Fruit fly (Drosophila melanogaster): ENCODE results near the gene Msp300.
A peak's percentile ranks its signal among the peaks of the same experiment; 100 is the strongest.

Gene Msp300

dm6 chr2L:5096761-5097160 lies 3.9 kb upstream of the Msp300 start (continued):
- TF ChIP-seq Fer1 (GFP tag; optimal IDR thresholded peaks at IDR 0.05) (peak; percentile 86), bowl (GFP tag; IDR thresholded peaks at IDR 0.05) (no peak), ab (GFP tag; optimal IDR thresholded peaks at IDR 0.05) (no peak), slou (GFP tag; optimal IDR thresholded peaks at IDR 0.05) (no peak), CG33557 (GFP tag; optimal IDR thresholded peaks at IDR 0.05) (no peak), CkIIα-i1 (GFP tag; IDR thresholded peaks at IDR 0.05) (no peak), mam (GFP tag; optimal IDR thresholded peaks at IDR 0.05) (no peak), CG10565 (GFP tag; optimal IDR thresholded peaks at IDR 0.05) (no peak), her (GFP tag; optimal IDR thresholded peaks at IDR 0.05) (peak; percentile 16), nau (GFP tag; optimal IDR thresholded peaks at IDR 0.05) (no peak), pfk (GFP tag; optimal IDR thresholded peaks at IDR 0.05) (peak; percentile 73), wek (GFP tag; optimal IDR thresholded peaks at IDR 0.05) (peak; percentile 58), Ssrp (tag; optimal IDR thresholded peaks at IDR 0.05) (no peak), Optix (GFP tag; IDR thresholded peaks at IDR 0.05) (no peak), kay (GFP tag; optimal IDR thresholded peaks at IDR 0.05) (no peak), CG12769 (tag; optimal IDR thresholded peaks at IDR 0.05) (no peak), CG1647 (GFP tag; optimal IDR thresholded peaks at IDR 0.05) (no peak), CG1233 (GFP tag; optimal IDR thresholded peaks at IDR 0.05) (peak; percentile 52), CG17829 (tag; optimal IDR thresholded peaks at IDR 0.05) (no peak), Deaf1 (tag; optimal IDR thresholded peaks at IDR 0.05) (peak; percentile 16), CG6791 (GFP tag; IDR thresholded peaks at IDR 0.05; ENCODE audit: partially characterized antibody) (no peak), Dad (GFP tag; optimal IDR thresholded peaks at IDR 0.05) (no peak), CG14014 (GFP tag; IDR thresholded peaks at IDR 0.05) (no peak), CG14441 (GFP tag; IDR thresholded peaks at IDR 0.05) (no peak), Dp (GFP tag; optimal IDR thresholded peaks at IDR 0.05) (no peak), CG42726 (GFP tag; IDR thresholded peaks at IDR 0.05; ENCODE audit: partially characterized antibody) (no peak), CG11456 (GFP tag; IDR thresholded peaks at IDR 0.05) (no peak), maf-S (GFP tag; optimal IDR thresholded peaks at IDR 0.05) (no peak), CG7839 (tag; optimal IDR thresholded peaks at IDR 0.05) (no peak), CG2712 (tag; optimal IDR thresholded peaks at IDR 0.05) (no peak), mirr (GFP tag; optimal IDR thresholded peaks at IDR 0.05) (peak; percentile 75), HmgD (GFP tag; optimal IDR thresholded peaks at IDR 0.05) (no peak), CG11696 (GFP tag; IDR thresholded peaks at IDR 0.05) (no peak), pho (GFP tag; optimal IDR thresholded peaks at IDR 0.05) (no peak), CG9932 (GFP tag; IDR thresholded peaks at IDR 0.05) (no peak), CG10321 (GFP tag; IDR thresholded peaks at IDR 0.05) (no peak), CG15696 (tag; optimal IDR thresholded peaks at IDR 0.05) (no peak), CG9797 (GFP tag; optimal IDR thresholded peaks at IDR 0.05) (no peak), CG7556 (GFP tag; optimal IDR thresholded peaks at IDR 0.05) (no peak), Fer3 (tag; optimal IDR thresholded peaks at IDR 0.05) (peak; percentile 15), CG18262 (tag; optimal IDR thresholded peaks at IDR 0.05) (no peak), tup (GFP tag; optimal IDR thresholded peaks at IDR 0.05) (no peak), odd (GFP tag; optimal IDR thresholded peaks at IDR 0.05) (peak; percentile 66), MESR4 (GFP tag; optimal IDR thresholded peaks at IDR 0.05) (no peak), CG18764 (GFP tag; optimal IDR thresholded peaks at IDR 0.05) (no peak), CG2678 (tag; optimal IDR thresholded peaks at IDR 0.05) (peak; percentile 24), chn (GFP tag; optimal IDR thresholded peaks at IDR 0.05) (no peak), CG3407 (GFP tag; optimal IDR thresholded peaks at IDR 0.05) (no peak), tin (GFP tag; optimal IDR thresholded peaks at IDR 0.05) (no peak), CG14860 (GFP tag; IDR thresholded peaks at IDR 0.05; ENCODE audit: partially characterized antibody) (no peak), vnd (GFP tag; IDR thresholded peaks at IDR 0.05; ENCODE audit: partially characterized antibody) (no peak), Ptx1 (GFP tag; IDR thresholded peaks at IDR 0.05) (no peak)

All from whole organism, embryonic.